Fruit fly (Drosophila melanogaster): Measurements from ENCODE around the gene cno.
A peak's percentile ranks its signal among the peaks of the same experiment; 100 is the strongest.

The cno gene

dm6 chr3R:5217278-5217714 is at the start of gene cno:
cno (minus strand) TSS chr3R:5217456.
- TF ChIP-seq EcR (GFP tag; optimal IDR thresholded peaks at IDR 0.05) = no peak
- TF ChIP-seq psq (optimal IDR thresholded peaks at IDR 0.05) = no peak
- no peak for TF ChIP-seq pan (optimal IDR thresholded peaks at IDR 0.05)
- no peak for TF ChIP-seq CG8478 (optimal IDR thresholded peaks at IDR 0.05)
- TF ChIP-seq Dll (optimal IDR thresholded peaks at IDR 0.05) = no peak
- TF ChIP-seq usp (GFP tag; optimal IDR thresholded peaks at IDR 0.05) = no peak

DNA sequence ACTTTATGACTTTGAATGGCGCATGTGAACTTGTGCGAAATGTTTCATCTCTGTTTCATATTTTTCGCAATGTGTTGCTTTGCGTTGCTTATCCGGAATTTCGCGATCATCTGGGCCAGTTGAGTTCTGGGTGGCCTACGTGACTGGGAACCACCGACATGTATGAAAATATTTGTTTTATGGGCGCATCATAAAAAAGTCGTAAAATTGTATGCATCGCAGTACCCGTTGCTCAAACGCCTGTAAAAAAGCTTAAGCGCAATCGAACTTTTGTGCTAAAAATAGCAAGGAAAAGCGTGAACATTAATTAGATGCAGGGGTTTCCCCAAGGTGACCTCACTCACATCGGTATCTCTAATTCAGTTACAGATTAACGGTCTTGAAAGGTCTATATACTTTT is 49.0 kb upstream of the cno start:
- TF ChIP-seq usp (GFP tag; optimal IDR thresholded peaks at IDR 0.05) (no peak), EcR (GFP tag; optimal IDR thresholded peaks at IDR 0.05) (no peak), pan (optimal IDR thresholded peaks at IDR 0.05) (no peak), CG8478 (optimal IDR thresholded peaks at IDR 0.05) (no peak), psq (optimal IDR thresholded peaks at IDR 0.05) (no peak), Dll (optimal IDR thresholded peaks at IDR 0.05) (no peak)

- TF ChIP-seq usp (GFP tag; optimal IDR thresholded peaks at IDR 0.05) (no peak), EcR (GFP tag; optimal IDR thresholded peaks at IDR 0.05) (no peak), psq (optimal IDR thresholded peaks at IDR 0.05) (no peak), pan (optimal IDR thresholded peaks at IDR 0.05) (no peak), CG8478 (optimal IDR thresholded peaks at IDR 0.05) (no peak), Dll (optimal IDR thresholded peaks at IDR 0.05) (no peak)
These were observed 47.2 kb upstream of the cno start for dm6 chr3R:5264251-5265098.

- TF ChIP-seq pan (optimal IDR thresholded peaks at IDR 0.05) (no peak), Dll (optimal IDR thresholded peaks at IDR 0.05) (no peak), usp (GFP tag; optimal IDR thresholded peaks at IDR 0.05) (no peak), psq (optimal IDR thresholded peaks at IDR 0.05) (no peak), CG8478 (optimal IDR thresholded peaks at IDR 0.05) (peak; percentile 55), EcR (GFP tag; optimal IDR thresholded peaks at IDR 0.05) (peak in 1 of 2 experiments; percentile 11)
These were observed 46.3 kb upstream of the cno start for dm6 chr3R:5263311-5264250.

DNA sequence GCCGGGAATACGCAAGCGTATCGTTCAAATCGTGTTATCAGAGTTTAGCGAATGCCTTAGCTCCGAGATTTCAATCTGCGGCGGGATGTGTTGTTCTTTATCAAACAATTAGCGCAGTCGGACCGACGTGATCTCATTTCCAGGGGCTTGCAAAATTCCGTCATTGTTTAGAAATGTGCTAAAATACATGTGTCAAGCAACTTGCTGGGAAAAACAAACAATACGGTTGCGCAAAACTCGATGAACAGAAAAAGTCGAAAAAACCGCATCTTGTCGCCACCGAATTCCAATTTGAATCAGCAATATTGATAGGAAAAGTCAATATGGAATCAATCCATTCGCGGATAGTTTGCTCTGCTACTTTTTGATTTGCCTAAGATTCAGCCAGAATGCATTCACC is 45.3 kb upstream of the cno start, which contains the start of gene Tim17a2:
Gene Tim17a2 (minus strand): TSS at position 101 of the 400 bp plus-strand sequence.
- TF ChIP-seq psq (optimal IDR thresholded peaks at IDR 0.05) (no peak), Dll (optimal IDR thresholded peaks at IDR 0.05) (no peak), pan (optimal IDR thresholded peaks at IDR 0.05) (no peak), EcR (GFP tag; optimal IDR thresholded peaks at IDR 0.05) (no peak), usp (GFP tag; optimal IDR thresholded peaks at IDR 0.05) (no peak), CG8478 (optimal IDR thresholded peaks at IDR 0.05) (no peak)

DNA sequence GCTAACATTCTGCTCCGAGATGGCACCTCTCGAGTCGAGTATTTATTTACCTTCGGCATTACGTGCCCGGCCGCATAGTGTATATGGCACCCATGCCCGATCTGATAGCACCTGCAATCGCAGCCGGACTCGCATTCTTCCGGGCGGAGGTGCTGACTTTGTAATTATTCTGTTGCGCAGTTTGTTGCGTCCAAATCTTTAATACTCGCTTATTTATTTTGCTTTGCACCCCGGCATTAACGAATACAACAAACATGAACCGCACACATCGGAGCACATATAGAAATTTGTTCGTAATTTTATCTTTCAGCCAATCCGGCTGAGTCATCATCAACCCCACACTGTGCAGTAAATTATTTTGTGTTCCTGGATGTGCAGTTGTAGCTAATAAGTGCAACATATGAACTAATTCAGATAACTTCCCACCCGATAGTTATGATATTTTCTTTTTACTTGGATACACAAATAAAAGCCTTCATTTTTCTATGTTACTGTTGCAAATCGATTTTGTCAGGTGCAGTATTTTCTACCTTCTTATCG is 44.8 kb upstream of the cno start:
- TF ChIP-seq pan (optimal IDR thresholded peaks at IDR 0.05) = no peak
- no peak for TF ChIP-seq Dll (optimal IDR thresholded peaks at IDR 0.05)
- TF ChIP-seq EcR (GFP tag; optimal IDR thresholded peaks at IDR 0.05) = no peak
- TF ChIP-seq usp (GFP tag; optimal IDR thresholded peaks at IDR 0.05) = no peak
- no peak for TF ChIP-seq psq (optimal IDR thresholded peaks at IDR 0.05)
- TF ChIP-seq CG8478 (optimal IDR thresholded peaks at IDR 0.05) = no peak

- no peak for TF ChIP-seq EcR (GFP tag; optimal IDR thresholded peaks at IDR 0.05)
- no peak for TF ChIP-seq pan (optimal IDR thresholded peaks at IDR 0.05)
- TF ChIP-seq usp (GFP tag; optimal IDR thresholded peaks at IDR 0.05) = no peak
- no peak for TF ChIP-seq CG8478 (optimal IDR thresholded peaks at IDR 0.05)
- TF ChIP-seq psq (optimal IDR thresholded peaks at IDR 0.05) = no peak
- no peak for TF ChIP-seq Dll (optimal IDR thresholded peaks at IDR 0.05)
These were observed 44.0 kb upstream of the cno start for dm6 chr3R:5261262-5261661.

- TF ChIP-seq CG8478 (optimal IDR thresholded peaks at IDR 0.05) = no peak
These were observed 39.9 kb upstream of the cno start for dm6 chr3R:5257147-5257487.

DNA sequence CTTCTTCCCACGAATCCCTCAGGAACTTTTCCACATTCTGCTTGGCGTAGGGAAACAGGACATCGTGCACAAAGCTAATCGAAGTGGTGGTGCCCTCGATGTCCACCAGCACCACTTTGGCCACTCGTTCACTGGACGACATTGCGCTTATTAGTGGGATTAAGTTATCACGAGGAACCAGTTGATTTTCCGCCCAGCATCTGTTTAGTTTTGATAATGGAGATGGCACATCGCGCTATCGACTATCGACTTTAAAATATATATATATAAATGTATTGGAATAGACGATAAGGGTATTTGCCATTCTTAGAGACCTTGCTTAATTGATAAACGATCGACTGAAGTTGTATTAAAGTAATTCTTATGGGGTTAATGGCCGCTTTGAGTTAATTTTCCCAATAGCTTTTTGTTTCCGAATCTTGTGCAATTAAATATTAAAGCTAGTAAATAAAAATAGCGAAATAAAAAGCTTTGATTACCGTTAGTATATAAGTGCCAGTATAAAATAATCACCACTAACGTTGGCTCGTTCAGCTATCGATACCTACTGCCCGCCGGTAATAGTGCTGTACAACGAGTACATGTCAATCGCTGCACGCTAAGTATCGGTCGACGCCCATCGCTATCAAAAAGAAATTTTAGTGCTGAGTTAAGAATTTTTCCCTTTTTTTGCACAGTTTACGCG is 39.3 kb upstream of the cno start, which contains the start of the genes Enoph and Hph:
Gene Enoph (minus strand): TSS at position 220 of the 685 bp plus-strand sequence.
Gene Hph (plus strand): TSS at position 576 of the 685 bp plus-strand sequence.
- TF ChIP-seq CG8478 (optimal IDR thresholded peaks at IDR 0.05) (no peak), Dll (optimal IDR thresholded peaks at IDR 0.05) (no peak), pan (optimal IDR thresholded peaks at IDR 0.05) (no peak), psq (optimal IDR thresholded peaks at IDR 0.05) (no peak), usp (GFP tag; optimal IDR thresholded peaks at IDR 0.05) (no peak), EcR (GFP tag; optimal IDR thresholded peaks at IDR 0.05) (no peak)

DNA sequence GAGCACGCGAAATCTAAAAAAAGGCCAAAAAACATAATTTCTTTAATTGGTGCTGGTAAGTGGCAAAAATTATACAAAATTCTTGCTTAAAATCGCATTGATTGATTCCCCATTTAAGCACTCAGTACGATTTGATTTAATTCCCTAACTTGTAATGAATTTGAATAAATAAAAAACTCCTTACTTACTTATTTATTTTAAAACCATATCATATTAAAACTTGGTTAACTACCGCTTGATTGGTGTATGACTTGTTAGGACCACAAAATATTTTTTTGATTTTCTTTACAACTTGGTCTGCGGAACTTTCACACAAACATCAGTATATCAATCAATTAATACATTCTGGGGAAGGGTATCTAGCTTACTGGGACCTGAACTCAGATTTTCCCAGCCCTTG is 35.6 kb upstream of the cno start, which contains the start of gene CG1113:
Gene CG1113 (plus strand): TSS at position 301 of the 400 bp plus-strand sequence.
- no peak for TF ChIP-seq usp (GFP tag; optimal IDR thresholded peaks at IDR 0.05)
- TF ChIP-seq psq (optimal IDR thresholded peaks at IDR 0.05) = no peak
- no peak for TF ChIP-seq pan (optimal IDR thresholded peaks at IDR 0.05)
- TF ChIP-seq EcR (GFP tag; optimal IDR thresholded peaks at IDR 0.05) = no peak
- no peak for TF ChIP-seq Dll (optimal IDR thresholded peaks at IDR 0.05)
- TF ChIP-seq CG8478 (optimal IDR thresholded peaks at IDR 0.05) = no peak
